Fruit fly (Drosophila melanogaster) whole organism, wandering third instar larva: ENCODE results near the gene CG31835.

Experiments used
- Abd-B ChIP-seq: fragments of >200 bp; optimal IDR thresholded peaks from 2 replicates; lab custom pipeline; 2017; ENCODE audit warnings: missing biosample characterization, missing genetic modification characterization
- CG32264 ChIP-seq: fragments of 200-800 bp; sonication (Bioruptor generic); optimal IDR thresholded peaks from 2 replicates; lab custom pipeline; 2016; ENCODE audit warnings: missing biosample characterization, missing genetic modification characterization
- CG9705 ChIP-seq: fragments of 200-800 bp; sonication (Bioruptor generic); optimal IDR thresholded peaks from 2 replicates; lab custom pipeline; 2018; ENCODE audit warnings: missing biosample characterization, mild to moderate bottlenecking, missing genetic modification characterization
- Dfd ChIP-seq: fragments of >200 bp; optimal IDR thresholded peaks from 2 replicates; lab custom pipeline; 2017; ENCODE audit warnings: missing biosample characterization, missing genetic modification characterization
- Dif ChIP-seq: fragments of 200-275, 200-300 bp; sonication (Bioruptor generic); optimal IDR thresholded peaks from 2 replicates; lab custom pipeline; 2018; ENCODE audit warnings: missing biosample characterization, missing genetic modification characterization; ENCODE audit not compliant: partially characterized antibody
- GATAd ChIP-seq: sonication (Bioruptor generic); optimal IDR thresholded peaks from 2 replicates; lab custom pipeline; 2016; ENCODE audit warnings: missing biosample characterization, missing genetic modification characterization
- HLH106 ChIP-seq: fragments of 200-800 bp; optimal IDR thresholded peaks from 3 replicates; lab custom pipeline; 2019; ENCODE audit warnings: missing biosample characterization, mild to moderate bottlenecking, missing genetic modification characterization, moderate library complexity
- Hnf4 ChIP-seq: fragments of 200-800 bp; sonication (Bioruptor generic); optimal IDR thresholded peaks from 2 replicates; lab custom pipeline; 2016; ENCODE audit warnings: missing biosample characterization, mild to moderate bottlenecking, missing genetic modification characterization
- Hr78 ChIP-seq: fragments of >200 bp; optimal IDR thresholded peaks from 2 replicates; lab custom pipeline; 2017; ENCODE audit warnings: missing biosample characterization, missing genetic modification characterization
- Hr83 ChIP-seq: fragments of 200-300 bp; sonication (Bioruptor generic); optimal IDR thresholded peaks from 2 replicates; lab custom pipeline; 2016; ENCODE audit warnings: missing biosample characterization, mild to moderate bottlenecking, missing genetic modification characterization, moderate library complexity; ENCODE audit not compliant: poor library complexity, severe bottlenecking
- Jra ChIP-seq: sonication (Bioruptor generic); optimal IDR thresholded peaks from 2 replicates; lab custom pipeline; 2016; ENCODE audit warnings: missing biosample characterization, missing genetic modification characterization
- Mio ChIP-seq: sonication (Bioruptor generic); optimal IDR thresholded peaks from 2 replicates; lab custom pipeline; 2016; ENCODE audit warnings: missing biosample characterization, missing genetic modification characterization
- Myc ChIP-seq: fragments of >200 bp; optimal IDR thresholded peaks from 2 replicates; lab custom pipeline; 2017
- N ChIP-seq: fragments of >200 bp; optimal IDR thresholded peaks from 2 replicates; lab custom pipeline; 2018; ENCODE audit warnings: missing biosample characterization, missing external identifiers, missing genetic modification characterization
- OdsH ChIP-seq: fragments of 200-800 bp; sonication (Bioruptor generic); optimal IDR thresholded peaks from 2 replicates; lab custom pipeline; 2016; ENCODE audit warnings: missing biosample characterization, mild to moderate bottlenecking, missing genetic modification characterization
- Rel ChIP-seq, 2 experiments: fragments of 200-800 bp; sonication (Bioruptor generic) in 1 of 2; optimal IDR thresholded peaks; 2 replicates in 1 of 2; 3 replicates in 1 of 2; lab custom pipeline; 2016 to 2019; ENCODE audit warnings: mild to moderate bottlenecking in 2 of 2, missing biosample characterization in 2 of 2, missing genetic modification characterization in 2 of 2, moderate library complexity in 1 of 2
- Sp1 ChIP-seq: fragments of 200-800 bp; sonication (Bioruptor generic); optimal IDR thresholded peaks from 3 replicates; lab custom pipeline; 2019; ENCODE audit warnings: missing biosample characterization, mild to moderate bottlenecking, missing genetic modification characterization, moderate library complexity
- Vsx2 ChIP-seq: fragments of 200-300, 225-300 bp; sonication (Bioruptor generic); optimal IDR thresholded peaks from 2 replicates; lab custom pipeline; 2018; ENCODE audit warnings: missing biosample characterization, missing genetic modification characterization; ENCODE audit not compliant: partially characterized antibody
- br ChIP-seq: fragments of 200-800 bp; sonication (Bioruptor generic); optimal IDR thresholded peaks from 2 replicates; lab custom pipeline; 2016; ENCODE audit warnings: missing biosample characterization, missing genetic modification characterization
- brk ChIP-seq: fragments of 200-800 bp; sonication (Bioruptor generic); optimal IDR thresholded peaks from 2 replicates; lab custom pipeline; 2016; ENCODE audit warnings: missing biosample characterization, mild to moderate bottlenecking, missing genetic modification characterization
- dl ChIP-seq, 2 experiments: fragments of 175-275, 200-275 bp in 1 of 2; fragments of 200-275 bp in 1 of 2; sonication (Bioruptor generic); optimal IDR thresholded peaks; lab custom pipeline; 2018; ENCODE audit warnings: mild to moderate bottlenecking in 2 of 2, missing biosample characterization in 2 of 2, missing genetic modification characterization in 2 of 2, moderate library complexity in 2 of 2; ENCODE audit not compliant: partially characterized antibody in 2 of 2, insufficient read depth in 1 of 2
- dmrt93B ChIP-seq: fragments of 200-800 bp; sonication (Bioruptor generic); optimal IDR thresholded peaks from 2 replicates; lab custom pipeline; 2018; ENCODE audit warnings: missing biosample characterization, mild to moderate bottlenecking, missing genetic modification characterization
- dsf ChIP-seq: sonication (Bioruptor generic); optimal IDR thresholded peaks from 2 replicates; lab custom pipeline; 2016; ENCODE audit warnings: missing biosample characterization, missing genetic modification characterization, borderline replicate concordance
- ey ChIP-seq: fragments of 200-800 bp; sonication (Bioruptor generic); optimal IDR thresholded peaks from 2 replicates; lab custom pipeline; 2016; ENCODE audit warnings: missing biosample characterization, missing genetic modification characterization
- foxo ChIP-seq, 2 experiments: fragments of 200-800 bp; sonication (Bioruptor generic); optimal IDR thresholded peaks; 2 replicates in 1 of 2; 3 replicates in 1 of 2; lab custom pipeline; 2016 to 2017; ENCODE audit warnings: missing biosample characterization in 2 of 2, missing genetic modification characterization in 2 of 2
- fru ChIP-seq: fragments of 200-800 bp; sonication (Bioruptor generic); optimal IDR thresholded peaks from 3 replicates; lab custom pipeline; 2016; ENCODE audit warnings: missing biosample characterization, mild to moderate bottlenecking, missing genetic modification characterization
- h ChIP-seq: fragments of 200-800 bp; sonication (Bioruptor generic); optimal IDR thresholded peaks from 3 replicates; lab custom pipeline; 2016; ENCODE audit warnings: missing biosample characterization, mild to moderate bottlenecking, missing genetic modification characterization
- jim ChIP-seq: fragments of 175-275, 200-325 bp; sonication (Bioruptor generic); optimal IDR thresholded peaks from 2 replicates; lab custom pipeline; 2016; ENCODE audit warnings: missing biosample characterization, mild to moderate bottlenecking, missing genetic modification characterization
- lola ChIP-seq: fragments of >200 bp; optimal IDR thresholded peaks from 2 replicates; lab custom pipeline; 2017; ENCODE audit warnings: missing biosample characterization, missing genetic modification characterization
- pan ChIP-seq: fragments of >200 bp; optimal IDR thresholded peaks from 2 replicates; lab custom pipeline; 2017
- psq ChIP-seq: fragments of 200-800 bp; sonication (Bioruptor generic); optimal IDR thresholded peaks from 3 replicates; lab custom pipeline; 2017; ENCODE audit warnings: missing biosample characterization, mild to moderate bottlenecking, missing genetic modification characterization, moderate library complexity
- rgr ChIP-seq: fragments of 200-800 bp; sonication (Bioruptor generic); optimal IDR thresholded peaks from 3 replicates; lab custom pipeline; 2016; ENCODE audit warnings: missing biosample characterization, mild to moderate bottlenecking, missing genetic modification characterization
- sage ChIP-seq: fragments of 200-800 bp; sonication (Bioruptor generic); optimal IDR thresholded peaks from 2 replicates; lab custom pipeline; 2016; ENCODE audit warnings: missing biosample characterization, mild to moderate bottlenecking, missing genetic modification characterization
- sv ChIP-seq: fragments of 200-800 bp; sonication (Bioruptor generic); optimal IDR thresholded peaks from 3 replicates; lab custom pipeline; 2016; ENCODE audit warnings: missing biosample characterization, missing genetic modification characterization
- tai ChIP-seq: sonication (Bioruptor generic); optimal IDR thresholded peaks from 2 replicates; lab custom pipeline; 2016; ENCODE audit warnings: missing biosample characterization, missing genetic modification characterization
- usp ChIP-seq: fragments of >200 bp; optimal IDR thresholded peaks from 2 replicates; lab custom pipeline; 2017; ENCODE audit warnings: missing biosample characterization, missing genetic modification characterization
- woc ChIP-seq: sonication (Bioruptor generic); optimal IDR thresholded peaks from 2 replicates; lab custom pipeline; 2016; ENCODE audit warnings: missing biosample characterization, mild to moderate bottlenecking, missing genetic modification characterization

CG31835 gene

dm6 chr2L:14697938-14698337, 37.7 kb upstream of the CG31835 start:
- TF ChIP-seq br (GFP tag; lab: Kevin White, UChicago) (peak; percentile 5), dl (GFP tag; optimal IDR thresholded peaks at IDR 0.05; lab: Kevin White, UChicago; ENCODE audit: insufficient read depth in 1 of 2, partially characterized antibody in 2 of 2) (no peak), HLH106 (tag; lab: Kevin White, UChicago) (peak; percentile 10), Hr78 (GFP tag; lab: Kevin White, UChicago) (no peak), CG32264 (no peak), foxo (GFP tag; optimal IDR thresholded peaks at IDR 0.05; lab: Kevin White, UChicago) (peak in 1 of 2 experiments; percentile 1)

dm6 chr2L:14698980-14699379, 36.7 kb upstream of the CG31835 start:
- TF ChIP-seq Jra (GFP tag; lab: Kevin White, UChicago) (no peak), dl (GFP tag; optimal IDR thresholded peaks at IDR 0.05; lab: Kevin White, UChicago; ENCODE audit: insufficient read depth in 1 of 2, partially characterized antibody in 2 of 2) (no peak), br (GFP tag; lab: Kevin White, UChicago) (no peak), pan (no peak), Vsx2 (GFP tag; lab: Kevin White, UChicago) (no peak), brk (no peak), fru (GFP tag; lab: Kevin White, UChicago) (no peak), foxo (GFP tag; optimal IDR thresholded peaks at IDR 0.05; lab: Kevin White, UChicago) (no peak), Mio (GFP tag; lab: Kevin White, UChicago) (no peak), dsf (GFP tag; lab: Kevin White, UChicago) (no peak), GATAd (no peak), Sp1 (no peak), Rel (GFP tag; optimal IDR thresholded peaks at IDR 0.05; lab: Kevin White, UChicago) (no peak), Rel (tag; optimal IDR thresholded peaks at IDR 0.05; lab: Kevin White, UChicago) (no peak), Hr78 (GFP tag; lab: Kevin White, UChicago) (no peak), lola (GFP tag; lab: Kevin White, UChicago) (no peak)

- TF ChIP-seq ey (GFP tag; lab: Kevin White, UChicago) (no peak), h (GFP tag; lab: Kevin White, UChicago) (peak; percentile 9), psq (GFP tag; lab: Kevin White, UChicago) (no peak), Myc (lab: Kevin White, UChicago) (no peak), GATAd (no peak), dl (GFP tag; optimal IDR thresholded peaks at IDR 0.05; lab: Kevin White, UChicago; ENCODE audit: insufficient read depth in 1 of 2, partially characterized antibody in 2 of 2) (no peak), CG9705 (GFP tag; lab: Kevin White, UChicago) (no peak), pan (no peak)
These were observed 36.1 kb upstream of the CG31835 start for dm6 chr2L:14699501-14700077.

- TF ChIP-seq sv (GFP tag; lab: Kevin White, UChicago) (peak; percentile 32), lola (GFP tag; lab: Kevin White, UChicago) (no peak), Jra (GFP tag; lab: Kevin White, UChicago) (no peak)
These were observed 34.1 kb upstream of the CG31835 start for dm6 chr2L:14701495-14701894.

dm6 chr2L:14706194-14706593, 29.4 kb upstream of the CG31835 start:
- TF ChIP-seq foxo (GFP tag; optimal IDR thresholded peaks at IDR 0.05; lab: Kevin White, UChicago) (peak in 1 of 2 experiments; percentile 84), jim (GFP tag; lab: Kevin White, UChicago) (peak; percentile 20), dl (GFP tag; optimal IDR thresholded peaks at IDR 0.05; lab: Kevin White, UChicago; ENCODE audit: insufficient read depth in 1 of 2, partially characterized antibody in 2 of 2) (no peak), lola (GFP tag; lab: Kevin White, UChicago) (no peak), Dif (no peak), sage (GFP tag; lab: Kevin White, UChicago) (no peak), Abd-B (no peak), h (GFP tag; lab: Kevin White, UChicago) (peak; percentile 81), brk (peak; percentile 1), Hr78 (GFP tag; lab: Kevin White, UChicago) (no peak), Hnf4 (peak; percentile 67), usp (GFP tag; lab: Kevin White, UChicago) (no peak), sv (GFP tag; lab: Kevin White, UChicago) (peak; percentile 68), HLH106 (tag; lab: Kevin White, UChicago) (peak; percentile 62), fru (GFP tag; lab: Kevin White, UChicago) (peak; percentile 69), Hr83 (GFP tag; lab: Kevin White, UChicago) (peak; percentile 92), ey (GFP tag; lab: Kevin White, UChicago) (peak; percentile 68), woc (GFP tag; lab: Kevin White, UChicago) (no peak), Rel (GFP tag; optimal IDR thresholded peaks at IDR 0.05; lab: Kevin White, UChicago) (no peak), Rel (tag; optimal IDR thresholded peaks at IDR 0.05; lab: Kevin White, UChicago) (peak; percentile 16), OdsH (peak; percentile 73), Dfd (GFP tag; lab: Kevin White, UChicago) (no peak), CG32264 (peak; percentile 61), N (no peak), GATAd (no peak), rgr (peak; percentile 75), dsf (GFP tag; lab: Kevin White, UChicago) (no peak), Jra (GFP tag; lab: Kevin White, UChicago) (peak; percentile 61), CG9705 (GFP tag; lab: Kevin White, UChicago) (peak; percentile 40), tai (GFP tag; lab: Kevin White, UChicago) (peak; percentile 67), psq (GFP tag; lab: Kevin White, UChicago) (peak; percentile 55), dmrt93B (GFP tag; lab: Kevin White, UChicago) (peak; percentile 47), Sp1 (no peak)
